Worm (Caenorhabditis elegans): ENCODE measurements around the gene pssy-2.

pssy-2 gene

ce11 chrIII:13503379-13503778, 31.8 kb downstream of the pssy-2 start, which contains the start of gene T28A8.4:
T28A8.4 (plus strand) TSS chrIII:13503679.
- no peak for TF ChIP-seq F49E8.2 (tag; optimal IDR thresholded peaks at IDR 0.05; ENCODE audit: insufficient read depth)
- no peak for TF ChIP-seq Y79H2A.3 (GFP tag; conservative IDR thresholded peaks at IDR 0.05)
- TF ChIP-seq hlh-12 (tag; optimal IDR thresholded peaks at IDR 0.05): no peak
- no peak for TF ChIP-seq ztf-6 (GFP tag; IDR thresholded peaks at IDR 0.05)
- no peak for TF ChIP-seq snpc-4 (GFP tag; optimal IDR thresholded peaks at IDR 0.05)
- no peak for TF ChIP-seq snpc-4 (tag; optimal IDR thresholded peaks at IDR 0.05)
- TF ChIP-seq ets-4 (GFP tag; optimal IDR thresholded peaks at IDR 0.05): no peak
- TF ChIP-seq die-1 (tag; optimal IDR thresholded peaks at IDR 0.05): no peak
- no peak for TF ChIP-seq rcor-1 (GFP tag; IDR thresholded peaks at IDR 0.05)
- no peak for TF ChIP-seq hrde-1 (tag; optimal IDR thresholded peaks at IDR 0.05; ENCODE audit: borderline replicate concordance)
- TF ChIP-seq lin-54 (GFP tag; optimal IDR thresholded peaks at IDR 0.05): no peak
- TF ChIP-seq hlh-26 (GFP tag; conservative IDR thresholded peaks at IDR 0.05): no peak
- TF ChIP-seq nhr-27 (tag; optimal IDR thresholded peaks at IDR 0.05): no peak
- TF ChIP-seq hmg-1.2 (GFP tag; IDR thresholded peaks at IDR 0.05): no peak
- no peak for TF ChIP-seq ztf-26 (tag; optimal IDR thresholded peaks at IDR 0.05)

ce11 chrIII:13505718-13506117, 34.1 kb downstream of the pssy-2 start, which contains the start of gene T28A8.3:
T28A8.3 (plus strand) TSS chrIII:13506018.
- TF ChIP-seq attf-3 (GFP tag; conservative IDR thresholded peaks at IDR 0.05) (no peak), tbp1 (GFP tag; optimal IDR thresholded peaks at IDR 0.05) (no peak), lin-35 (GFP tag; optimal IDR thresholded peaks at IDR 0.05) (no peak), F52B5.7 (tag; optimal IDR thresholded peaks at IDR 0.05) (no peak), cebp-2 (GFP tag; IDR thresholded peaks at IDR 0.05) (no peak), hlh-26 (GFP tag; conservative IDR thresholded peaks at IDR 0.05) (no peak), athp-1 (tag; optimal IDR thresholded peaks at IDR 0.05) (no peak), nfya-2 (GFP tag; IDR thresholded peaks at IDR 0.05) (no peak), ceh-58 (GFP tag; IDR thresholded peaks at IDR 0.05) (no peak), B0019.2 (GFP tag; conservative IDR thresholded peaks at IDR 0.05) (no peak), let-607 (tag; optimal IDR thresholded peaks at IDR 0.05) (no peak), nhr-120 (GFP tag; IDR thresholded peaks at IDR 0.05) (no peak), K11D2.4 (GFP tag; IDR thresholded peaks at IDR 0.05) (no peak), madf-10 (tag; optimal IDR thresholded peaks at IDR 0.05) (no peak), F37B4.10 (GFP tag; IDR thresholded peaks at IDR 0.05) (no peak)

DNA sequence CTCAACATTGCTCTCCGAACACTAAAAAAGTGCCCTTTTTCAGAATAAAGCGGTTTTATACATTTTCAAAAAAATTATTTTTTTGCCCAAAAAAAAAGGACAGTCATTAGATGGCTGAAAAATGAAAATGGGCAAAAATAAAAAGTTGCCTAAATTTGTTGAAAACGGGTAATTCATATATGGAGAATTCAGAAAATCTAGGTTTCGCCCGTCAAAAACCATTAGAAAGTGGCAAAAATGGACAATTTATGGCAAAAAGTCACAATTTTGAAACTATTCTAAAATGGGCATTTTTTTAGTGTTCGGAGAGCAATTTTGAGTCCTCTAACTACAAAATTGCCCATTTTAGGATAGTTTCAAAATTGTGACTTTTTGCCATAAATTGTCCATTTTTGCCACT, 37.0 kb downstream of the pssy-2 start:
- TF ChIP-seq him-1 (tag; optimal IDR thresholded peaks at IDR 0.05): peak; percentile 94

ce11 chrIII:13510753-13511152, 39.1 kb downstream of the pssy-2 start:
- TF ChIP-seq ceh-27 (GFP tag; optimal IDR thresholded peaks at IDR 0.05) (no peak), tbp1 (GFP tag; optimal IDR thresholded peaks at IDR 0.05) (no peak), madf-10 (tag; optimal IDR thresholded peaks at IDR 0.05) (no peak), nfya-2 (GFP tag; IDR thresholded peaks at IDR 0.05) (0 out of 2 replicates have a peak, but pooled peaks have one; percentile 1), nfyb-1 (GFP tag; IDR thresholded peaks at IDR 0.05) (0 out of 2 replicates have a peak, but pooled peaks have one; percentile 32), snpc-3.4 (tag; optimal IDR thresholded peaks at IDR 0.05) (no peak)

DNA sequence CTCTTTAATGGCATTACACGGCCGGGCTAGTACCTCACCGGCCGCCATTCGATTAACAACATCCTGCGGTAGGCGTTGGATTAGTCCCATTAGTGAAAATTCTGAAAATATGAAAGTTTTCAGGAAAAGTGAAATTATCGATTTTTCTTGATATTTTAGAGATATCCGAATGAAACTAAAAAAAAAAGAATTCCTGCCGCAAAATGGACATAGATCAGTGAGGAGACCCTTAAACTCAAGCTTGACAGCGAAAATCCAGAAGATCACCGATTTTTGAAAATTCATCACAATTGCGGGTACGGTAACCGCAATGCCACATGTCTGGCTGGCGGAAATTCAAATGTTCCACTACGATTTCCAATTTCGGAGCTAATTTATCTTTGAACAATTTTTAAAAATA, 42.9 kb downstream of the pssy-2 start, which contains the start of gene mlh-1:
TSS of gene mlh-1 (minus strand) at position 101 of the 400 bp plus-strand sequence.
- TF ChIP-seq B0336.3 (GFP tag; IDR thresholded peaks at IDR 0.05): peak; percentile 42; the same call in 1 of the 2 replicates
- TF ChIP-seq rpc-1 (optimal IDR thresholded peaks at IDR 0.05): no peak
- no peak for TF ChIP-seq rpc-1 (tag; optimal IDR thresholded peaks at IDR 0.05)
- no peak for TF ChIP-seq ceh-58 (GFP tag; IDR thresholded peaks at IDR 0.05)
- no peak for TF ChIP-seq F57C9.4 (tag; optimal IDR thresholded peaks at IDR 0.05)
- 0 out of 2 replicates have a peak, but pooled peaks have one; percentile 18 for TF ChIP-seq nfyb-1 (GFP tag; IDR thresholded peaks at IDR 0.05)
- TF ChIP-seq F49E8.2 (tag; optimal IDR thresholded peaks at IDR 0.05; ENCODE audit: insufficient read depth): no peak
- TF ChIP-seq ztf-18 (tag; optimal IDR thresholded peaks at IDR 0.05): no peak
- TF ChIP-seq mel-28 (tag; optimal IDR thresholded peaks at IDR 0.05; ENCODE audit: borderline replicate concordance): no peak
- TF ChIP-seq unc-130 (GFP tag; optimal IDR thresholded peaks at IDR 0.05): no peak
- no peak for TF ChIP-seq madf-3 (GFP tag; IDR thresholded peaks at IDR 0.05)
- 0 out of 2 replicates have a peak, but pooled peaks have one; percentile 45 for TF ChIP-seq Y79H2A.3 (GFP tag; conservative IDR thresholded peaks at IDR 0.05)

All from whole organism, young adult.